Worm (Caenorhabditis elegans) whole organism, dauer: Measurements from ENCODE around the gene dsh-2.

Source experiments
- unc-62 ChIP-seq: sonication (generic microtip); optimal IDR thresholded peaks from 2 replicates; lab custom pipeline; 2017; ENCODE audit warnings: missing biosample characterization, missing genetic modification reagents, missing genetic modification characterization

dsh-2 gene

ce11 chrII:5055129-5055666 lies 25.8 kb downstream of the dsh-2 start, which contains the start of the genes ify-1 and rpl-22:
Gene ify-1, minus strand, starts transcription at chrII:5055179.
Gene rpl-22, plus strand, starts transcription at chrII:5055616.
- TF ChIP-seq unc-62 (GFP tag; lab: Kevin White, UChicago) = no peak

- TF ChIP-seq unc-62 (GFP tag; lab: Kevin White, UChicago) = no peak
Observed at ce11 chrII:5050776-5051175, 30.2 kb downstream of the dsh-2 start.

DNA sequence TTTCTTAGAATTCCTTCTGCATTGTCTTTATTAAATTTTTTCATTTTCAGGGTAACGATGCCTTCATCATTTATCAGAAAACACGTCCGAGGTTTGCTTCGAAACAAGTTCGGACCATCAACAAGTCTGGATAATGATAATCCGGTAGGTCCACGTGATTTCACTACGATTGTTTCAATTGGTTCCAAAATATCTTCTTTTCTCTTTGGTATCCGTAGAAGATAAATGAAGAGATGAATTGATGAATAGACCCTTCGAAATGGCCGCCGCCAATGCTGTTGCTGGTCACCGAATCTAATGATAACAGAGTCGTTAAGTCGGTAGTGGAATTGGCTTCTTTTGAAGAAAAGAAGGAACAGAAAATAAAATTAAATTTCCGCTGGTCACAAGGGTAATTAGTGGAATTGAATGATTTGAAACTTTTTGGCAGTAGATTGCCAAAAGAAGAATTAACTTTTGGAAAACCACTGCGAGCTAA lies 31.1 kb downstream of the dsh-2 start, which contains the start of gene F33G12.6:
F33G12.6 (plus strand) TSS at position 51 of the 478 bp plus-strand sequence.
- no peak for TF ChIP-seq unc-62 (GFP tag; lab: Kevin White, UChicago)

DNA sequence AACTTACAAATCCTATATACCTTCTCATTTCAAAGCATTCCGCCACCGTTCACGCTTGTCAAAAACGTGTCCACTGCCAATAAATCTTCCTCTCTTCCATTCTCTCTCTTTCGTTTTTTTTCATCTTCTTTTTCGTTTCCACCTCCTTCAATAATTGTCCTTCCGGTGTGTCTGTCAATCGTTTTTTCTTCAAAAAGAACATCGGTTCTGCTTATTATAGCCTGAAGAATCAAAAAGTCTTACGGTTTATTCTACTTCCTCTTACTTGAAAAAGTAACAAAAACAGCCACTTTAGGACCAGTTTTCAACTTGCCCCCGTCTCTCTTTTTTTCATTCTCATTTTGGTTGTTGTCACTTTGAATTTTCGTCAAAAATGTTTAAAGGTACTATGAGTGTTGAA lies 31.7 kb downstream of the dsh-2 start:
- no peak for TF ChIP-seq unc-62 (GFP tag; lab: Kevin White, UChicago)

DNA sequence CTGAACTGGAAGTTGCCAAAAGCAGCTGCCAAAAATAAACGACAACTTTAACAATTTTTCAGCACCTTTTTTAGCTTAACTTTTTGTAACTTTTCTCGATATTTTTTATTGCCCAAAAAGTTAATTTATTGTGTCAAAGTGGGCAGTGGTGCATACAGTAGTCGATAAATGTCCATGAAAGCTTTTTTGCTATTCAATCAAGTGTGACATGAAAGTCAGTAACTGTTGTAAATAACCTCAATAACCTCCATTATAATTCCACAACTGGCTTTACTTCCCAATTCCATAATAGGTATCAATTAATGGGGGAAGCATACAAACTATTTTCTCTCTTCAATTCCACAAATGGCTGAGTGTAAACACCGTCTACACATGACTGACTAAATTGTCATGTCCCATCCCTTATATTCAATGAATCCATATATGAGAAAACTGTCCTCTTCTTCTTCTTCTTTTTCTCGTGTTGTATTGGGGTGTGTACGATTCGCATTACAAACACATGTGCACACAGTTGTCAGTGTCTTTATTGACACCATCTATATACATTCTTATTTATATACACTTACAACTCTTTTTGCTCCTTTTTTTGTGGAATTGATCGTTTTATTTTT lies 32.7 kb downstream of the dsh-2 start:
- no peak for TF ChIP-seq unc-62 (GFP tag; lab: Kevin White, UChicago)

- TF ChIP-seq unc-62 (GFP tag; lab: Kevin White, UChicago) = no peak
Observed at ce11 chrII:5047279-5047678, 33.7 kb downstream of the dsh-2 start.

DNA sequence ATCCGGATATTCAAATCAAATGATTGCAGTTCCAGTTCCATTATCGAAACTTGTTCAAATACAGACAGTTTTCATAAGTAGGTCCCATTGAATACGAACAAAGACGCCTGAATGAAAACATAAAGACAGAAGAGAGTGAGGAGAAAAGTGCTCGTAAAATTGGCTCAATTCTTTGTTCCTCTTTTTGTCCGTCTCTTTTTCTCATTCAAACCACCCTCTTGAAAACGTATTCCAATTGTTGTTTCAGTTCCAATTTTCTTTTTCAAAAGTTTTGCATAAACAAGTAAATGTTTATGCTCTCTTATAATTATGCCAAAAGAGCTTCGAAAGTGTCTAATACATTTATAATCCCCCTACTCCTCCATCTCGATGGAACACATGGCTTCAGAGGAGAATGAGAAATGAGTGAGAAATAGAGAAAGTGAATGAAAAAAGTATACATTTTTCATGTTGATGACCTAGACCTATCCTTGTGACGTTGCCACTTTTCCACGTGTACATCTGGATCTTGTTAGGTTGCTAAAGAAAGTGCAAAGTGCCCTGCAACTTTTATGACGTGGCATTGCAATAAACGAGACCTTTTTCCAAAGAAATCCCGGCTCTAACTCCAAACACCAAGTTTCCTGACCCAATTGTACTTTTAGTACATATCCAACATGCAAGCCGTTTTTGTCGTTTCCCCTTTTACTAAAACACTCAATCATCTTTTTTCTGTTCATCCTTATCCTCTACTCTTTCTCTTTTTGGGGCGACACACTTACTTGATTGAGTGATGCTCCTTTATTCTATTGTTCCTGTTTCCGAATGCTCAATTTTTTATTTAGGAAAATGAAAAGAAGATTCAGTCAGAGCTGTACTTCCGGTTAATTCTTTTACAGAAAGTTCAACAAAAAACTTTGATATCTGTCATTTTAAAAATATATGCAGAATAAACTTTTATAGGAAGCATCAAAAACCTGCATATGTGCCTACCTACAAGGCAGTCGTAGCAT lies 34.5 kb downstream of the dsh-2 start:
- TF ChIP-seq unc-62 (GFP tag; lab: Kevin White, UChicago) = no peak

ce11 chrII:5042381-5042930 lies 38.5 kb downstream of the dsh-2 start:
- TF ChIP-seq unc-62 (GFP tag; lab: Kevin White, UChicago) = no peak

ce11 chrII:5040631-5041156 lies 40.3 kb downstream of the dsh-2 start, which contains the start of gene F33G12.7:
Gene F33G12.7, minus strand, starts transcription at chrII:5040681.
- no peak for TF ChIP-seq unc-62 (GFP tag; lab: Kevin White, UChicago)

DNA sequence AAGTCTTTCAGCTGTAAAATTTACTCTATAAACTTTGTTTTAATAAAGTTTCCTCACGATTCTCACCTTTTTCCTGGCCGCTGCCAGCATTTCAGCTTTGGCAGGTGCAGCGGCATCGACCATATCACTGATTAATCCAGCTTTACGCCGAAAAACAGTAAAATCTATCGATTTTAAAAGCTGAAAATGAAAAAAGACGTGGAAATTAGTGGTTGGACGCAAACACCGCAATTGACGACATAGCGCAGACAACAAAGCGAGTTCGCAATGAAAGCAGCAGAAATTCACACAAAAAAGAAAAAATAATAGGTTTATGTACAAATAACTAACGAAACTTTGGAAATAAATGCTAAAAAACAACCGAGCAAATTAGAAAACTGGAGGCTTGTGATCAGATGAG lies 41.1 kb downstream of the dsh-2 start, which contains the start of gene golg-2:
golg-2 (minus strand) TSS at position 180 of the 400 bp plus-strand sequence.
- no peak for TF ChIP-seq unc-62 (GFP tag; lab: Kevin White, UChicago)

- no peak for TF ChIP-seq unc-62 (GFP tag; lab: Kevin White, UChicago)
Observed at ce11 chrII:5036128-5036527, 44.8 kb downstream of the dsh-2 start, which contains the start of gene lrr-1. Gene lrr-1, minus strand, starts transcription at chrII:5036439.

DNA sequence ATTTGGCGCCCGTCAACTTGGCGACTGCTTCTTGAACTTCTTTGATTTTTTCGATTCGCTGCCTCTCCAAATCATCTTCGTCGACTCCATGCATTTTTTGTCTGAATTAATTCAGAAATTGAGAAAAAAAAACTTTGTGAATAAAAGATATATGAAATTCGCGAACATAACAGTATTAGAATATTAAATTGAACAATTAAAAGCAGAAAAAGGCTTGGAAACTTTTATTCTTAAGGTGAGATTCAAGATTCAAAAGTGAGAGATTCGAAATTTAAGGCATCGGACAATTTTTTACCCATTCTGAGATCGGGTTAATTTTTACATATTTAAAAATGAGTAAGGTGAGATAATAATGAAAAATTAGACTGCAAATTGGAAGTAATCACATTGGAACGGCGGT lies 47.0 kb downstream of the dsh-2 start, which contains the start of gene F33G12.3:
F33G12.3 (minus strand) TSS at position 101 of the 400 bp plus-strand sequence.
- no peak for TF ChIP-seq unc-62 (GFP tag; lab: Kevin White, UChicago)

DNA sequence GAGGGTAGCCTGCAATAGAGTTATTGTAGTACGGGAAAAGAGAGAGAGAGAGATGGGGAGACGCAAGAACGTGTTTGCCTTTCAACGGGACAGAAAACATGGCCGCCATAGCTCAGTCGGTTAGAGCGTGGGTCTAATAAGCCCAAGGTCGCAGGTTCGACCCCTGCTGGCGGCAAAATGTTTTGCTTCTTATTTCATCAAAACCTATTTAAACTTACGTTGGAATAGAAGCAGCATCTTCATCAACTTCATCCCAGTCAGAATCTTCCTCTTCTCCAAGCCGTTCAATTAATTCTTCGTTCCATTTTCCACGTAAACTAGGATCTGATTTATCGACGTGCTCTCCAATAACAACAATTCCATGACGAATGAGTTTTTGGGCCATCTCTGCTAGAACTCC lies 48.3 kb downstream of the dsh-2 start:
- no peak for TF ChIP-seq unc-62 (GFP tag; lab: Kevin White, UChicago)

ce11 chrII:5031612-5032011 lies 49.4 kb downstream of the dsh-2 start, which contains the start of gene wdr-83:
Gene wdr-83, minus strand, starts transcription at chrII:5031712.
- TF ChIP-seq unc-62 (GFP tag; lab: Kevin White, UChicago) = no peak
